Fruit fly (Drosophila melanogaster) whole organism, pupa: ENCODE results near the gene Rab9D.

Source experiments
- CG10348 ChIP-seq: fragments of 200-800 bp; sonication (Bioruptor generic); IDR thresholded peaks from 2 replicates; pipeline ENCODE4 v1.3.6; 2022; ENCODE audit warnings: missing biosample characterization, missing genetic modification characterization
- CG12605 ChIP-seq: fragments of 200-800 bp; sonication (Bioruptor generic); IDR thresholded peaks from 2 replicates; pipeline ENCODE4 v1.3.6; 2022; ENCODE audit warnings: missing biosample characterization, missing genetic modification characterization
- CG13204 ChIP-seq: fragments of 200-800 bp; sonication (Bioruptor generic); optimal IDR thresholded peaks from 2 replicates; lab custom pipeline; 2018; ENCODE audit warnings: missing biosample characterization, mild to moderate bottlenecking, missing genetic modification characterization, moderate library complexity
- CG14655 ChIP-seq: fragments of 200-800 bp; sonication (Bioruptor generic); optimal IDR thresholded peaks from 3 replicates; lab custom pipeline; 2017; ENCODE audit warnings: mild to moderate bottlenecking, missing biosample characterization, missing genetic modification reagents, missing genetic modification characterization
- CG15710 ChIP-seq: fragments of 200-800 bp; sonication (Bioruptor generic); optimal IDR thresholded peaks from 2 replicates; lab custom pipeline; 2018; ENCODE audit warnings: missing biosample characterization, mild to moderate bottlenecking, missing genetic modification characterization, moderate library complexity
- CG17806 ChIP-seq: fragments of 200-800 bp; sonication (Bioruptor generic); optimal IDR thresholded peaks from 2 replicates; lab custom pipeline; 2018; ENCODE audit warnings: missing biosample characterization, mild to moderate bottlenecking, missing genetic modification characterization, moderate library complexity
- CG32121 ChIP-seq: fragments of 200-800 bp; sonication (Bioruptor generic); IDR thresholded peaks from 2 replicates; pipeline ENCODE4 v1.3.6; 2022; ENCODE audit warnings: missing biosample characterization, missing genetic modification characterization
- CG34367 ChIP-seq: fragments of 200-800 bp; sonication (Bioruptor generic); optimal IDR thresholded peaks from 2 replicates; lab custom pipeline; 2018; ENCODE audit warnings: missing biosample characterization, mild to moderate bottlenecking, missing genetic modification characterization
- CG4496 ChIP-seq: fragments of 200-800 bp; sonication (Bioruptor generic); IDR thresholded peaks from 3 replicates; pipeline ENCODE4 v1.3.6; 2022; ENCODE audit warnings: missing biosample characterization, missing genetic modification characterization
- CG8159 ChIP-seq: fragments of 200-800 bp; sonication (Bioruptor generic); optimal IDR thresholded peaks from 3 replicates; lab custom pipeline; 2018; ENCODE audit warnings: missing biosample characterization, mild to moderate bottlenecking, missing genetic modification characterization, moderate library complexity
- CG8301 ChIP-seq: fragments of 200-800 bp; sonication (Bioruptor generic); optimal IDR thresholded peaks from 2 replicates; lab custom pipeline; 2018; ENCODE audit warnings: missing biosample characterization, mild to moderate bottlenecking, missing genetic modification characterization
- CG9948 ChIP-seq: fragments of 200-800 bp; sonication (Bioruptor generic); optimal IDR thresholded peaks from 2 replicates; lab custom pipeline; 2018; ENCODE audit warnings: missing biosample characterization, mild to moderate bottlenecking, missing genetic modification characterization, moderate library complexity
- D1 ChIP-seq: fragments of 200-800 bp; sonication (Bioruptor generic); optimal IDR thresholded peaks from 2 replicates; lab custom pipeline; 2018; ENCODE audit warnings: missing biosample characterization, mild to moderate bottlenecking, missing genetic modification characterization, moderate library complexity
- EcR ChIP-seq: fragments of 200-800 bp; sonication (Bioruptor generic); optimal IDR thresholded peaks from 3 replicates; lab custom pipeline; 2019; ENCODE audit warnings: missing biosample characterization, missing genetic modification characterization, mild to moderate bottlenecking, moderate library complexity, missing genetic modification reagents
- Ets98B ChIP-seq: fragments of 200-800 bp; sonication (Bioruptor generic); IDR thresholded peaks from 2 replicates; pipeline ENCODE4 v1.3.6; 2022; ENCODE audit warnings: missing biosample characterization, missing genetic modification characterization
- Pif1A ChIP-seq: fragments of 200-800 bp; sonication (Bioruptor generic); optimal IDR thresholded peaks from 3 replicates; lab custom pipeline; 2016; ENCODE audit warnings: missing biosample characterization, missing genetic modification characterization
- Pif1B ChIP-seq: fragments of 200-800 bp; sonication (Bioruptor generic); optimal IDR thresholded peaks from 3 replicates; lab custom pipeline; 2016; ENCODE audit warnings: missing biosample characterization, missing genetic modification characterization
- Snoo ChIP-seq: fragments of 200-800 bp; sonication (Bioruptor generic); optimal IDR thresholded peaks from 3 replicates; lab custom pipeline; 2017; ENCODE audit warnings: missing biosample characterization, mild to moderate bottlenecking, missing genetic modification characterization, inconsistent platforms
- fd96Ca ChIP-seq: fragments of 200-800 bp; sonication (Bioruptor generic); IDR thresholded peaks from 3 replicates; pipeline ENCODE4 v1.3.6; 2022; ENCODE audit warnings: missing biosample characterization, missing genetic modification characterization
- gl ChIP-seq: fragments of 200-800 bp; sonication (Bioruptor generic); optimal IDR thresholded peaks from 2 replicates; lab custom pipeline; 2018; ENCODE audit warnings: missing biosample characterization, mild to moderate bottlenecking, missing genetic modification characterization
- rn ChIP-seq: fragments of 200-800 bp; sonication (Bioruptor generic); IDR thresholded peaks from 2 replicates; pipeline ENCODE4 v1.3.6; 2022; ENCODE audit warnings: missing biosample characterization, missing genetic modification characterization

Rab9D gene

dm6 chrX:10588789-10589188, at the start of gene Rab9D:
TSS of gene Rab9D (plus strand) at chrX:10589089.
- TF ChIP-seq fd96Ca (GFP tag; lab: Robert Waterston, UW) = no peak
- TF ChIP-seq CG17806 = no peak
- no peak for TF ChIP-seq CG15710 (tag; lab: Kevin White, UChicago)
- TF ChIP-seq CG12605 (GFP tag; lab: Robert Waterston, UW) = no peak
- TF ChIP-seq CG4496 (GFP tag; lab: Robert Waterston, UW) = no peak
- no peak for TF ChIP-seq Ets98B (GFP tag; lab: Robert Waterston, UW)
- no peak for TF ChIP-seq CG32121 (GFP tag; lab: Robert Waterston, UW)
- TF ChIP-seq rn (GFP tag; lab: Robert Waterston, UW) = no peak
- TF ChIP-seq Snoo = no peak
- no peak for TF ChIP-seq CG13204 (GFP tag; lab: Kevin White, UChicago)
- no peak for TF ChIP-seq Pif1B (GFP tag; lab: Kevin White, UChicago)
- TF ChIP-seq CG8301 (tag; lab: Kevin White, UChicago) = no peak

dm6 chrX:10540463-10540862, 48.4 kb upstream of the Rab9D start:
- TF ChIP-seq CG14655 (no peak), Pif1B (GFP tag; lab: Kevin White, UChicago) (no peak), rn (GFP tag; lab: Robert Waterston, UW) (no peak), CG15710 (tag; lab: Kevin White, UChicago) (no peak), Snoo (no peak), CG10348 (GFP tag; lab: Robert Waterston, UW) (no peak), CG4496 (GFP tag; lab: Robert Waterston, UW) (no peak), CG17806 (no peak), Ets98B (GFP tag; lab: Robert Waterston, UW) (no peak), CG8301 (tag; lab: Kevin White, UChicago) (no peak), D1 (tag; lab: Kevin White, UChicago) (no peak), CG8159 (tag; lab: Kevin White, UChicago) (no peak), gl (tag; lab: Kevin White, UChicago) (no peak)

dm6 chrX:10543303-10543702, 45.6 kb upstream of the Rab9D start:
- TF ChIP-seq CG10348 (GFP tag; lab: Robert Waterston, UW) (no peak), Pif1A (GFP tag; lab: Kevin White, UChicago) (no peak), CG34367 (tag; lab: Kevin White, UChicago) (no peak), Pif1B (GFP tag; lab: Kevin White, UChicago) (no peak), gl (tag; lab: Kevin White, UChicago) (no peak), CG15710 (tag; lab: Kevin White, UChicago) (no peak), CG13204 (GFP tag; lab: Kevin White, UChicago) (no peak), CG9948 (tag; lab: Kevin White, UChicago) (no peak), CG14655 (peak; percentile 0), CG8159 (tag; lab: Kevin White, UChicago) (peak; percentile 29), CG12605 (GFP tag; lab: Robert Waterston, UW) (no peak), Ets98B (GFP tag; lab: Robert Waterston, UW) (peak; percentile 13; the same call in 1 of the 2 replicates), rn (GFP tag; lab: Robert Waterston, UW) (no peak), EcR (GFP tag; lab: Kevin White, UChicago) (no peak), CG8301 (tag; lab: Kevin White, UChicago) (no peak), fd96Ca (GFP tag; lab: Robert Waterston, UW) (no peak), CG32121 (GFP tag; lab: Robert Waterston, UW) (no peak), CG17806 (peak; percentile 21), D1 (tag; lab: Kevin White, UChicago) (no peak), Snoo (no peak), CG4496 (GFP tag; lab: Robert Waterston, UW) (peak; percentile 33; the same call in 1 of the 3 replicates)

- TF ChIP-seq EcR (GFP tag; lab: Kevin White, UChicago) (peak; percentile 76), Ets98B (GFP tag; lab: Robert Waterston, UW) (no peak), Pif1B (GFP tag; lab: Kevin White, UChicago) (no peak)
Observed at dm6 chrX:10544287-10544686, 44.6 kb upstream of the Rab9D start.

dm6 chrX:10546034-10546433, 42.9 kb upstream of the Rab9D start:
- no peak for TF ChIP-seq rn (GFP tag; lab: Robert Waterston, UW)
- no peak for TF ChIP-seq CG15710 (tag; lab: Kevin White, UChicago)
- TF ChIP-seq CG32121 (GFP tag; lab: Robert Waterston, UW) = no peak
- TF ChIP-seq EcR (GFP tag; lab: Kevin White, UChicago) = no peak
- TF ChIP-seq Pif1A (GFP tag; lab: Kevin White, UChicago) = no peak
- TF ChIP-seq D1 (tag; lab: Kevin White, UChicago) = no peak
- TF ChIP-seq Ets98B (GFP tag; lab: Robert Waterston, UW) = no peak
- TF ChIP-seq CG34367 (tag; lab: Kevin White, UChicago) = no peak
- TF ChIP-seq CG9948 (tag; lab: Kevin White, UChicago) = no peak
- no peak for TF ChIP-seq CG12605 (GFP tag; lab: Robert Waterston, UW)
- no peak for TF ChIP-seq gl (tag; lab: Kevin White, UChicago)
- no peak for TF ChIP-seq fd96Ca (GFP tag; lab: Robert Waterston, UW)

dm6 chrX:10546631-10547030, 42.3 kb upstream of the Rab9D start:
- TF ChIP-seq EcR (GFP tag; lab: Kevin White, UChicago) (peak; percentile 26), fd96Ca (GFP tag; lab: Robert Waterston, UW) (no peak), CG10348 (GFP tag; lab: Robert Waterston, UW) (no peak), CG13204 (GFP tag; lab: Kevin White, UChicago) (peak; percentile 59), gl (tag; lab: Kevin White, UChicago) (peak; percentile 42)
